Fruit fly (Drosophila melanogaster) whole organism, embryonic: ENCODE results near the gene Atg13.

Experiments
- Atf6 ChIP-seq: fragments of 200-800 bp; sonication (Bioruptor generic); IDR thresholded peaks from 2 replicates; pipeline ENCODE4 v1.3.6; 2022; ENCODE audit warnings: missing biosample characterization, missing genetic modification characterization
- CG1024 ChIP-seq: fragments of 200-800 bp; sonication (Bioruptor generic); IDR thresholded peaks from 2 replicates; pipeline ENCODE4 v1.3.6; 2022; ENCODE audit warnings: missing biosample characterization, missing genetic modification characterization
- CG10543 ChIP-seq: fragments of 200-800 bp; sonication (Bioruptor generic); optimal IDR thresholded peaks from 3 replicates; lab custom pipeline; 2017; ENCODE audit warnings: missing biosample characterization, mild to moderate bottlenecking, missing genetic modification characterization, moderate library complexity
- CG11093 ChIP-seq: fragments of 200-800 bp; sonication (Bioruptor generic); IDR thresholded peaks from 3 replicates; pipeline ENCODE4 v1.3.6; 2022; ENCODE audit warnings: missing biosample characterization, missing genetic modification characterization
- CG18599 ChIP-seq: fragments of 200-800 bp; sonication (Bioruptor generic); optimal IDR thresholded peaks from 3 replicates; lab custom pipeline; 2017; ENCODE audit warnings: missing biosample characterization, missing genetic modification characterization, mild to moderate bottlenecking, moderate library complexity, missing genetic modification reagents
- CG2678 ChIP-seq: fragments of 200-800 bp; sonication (Bioruptor generic); optimal IDR thresholded peaks from 3 replicates; lab custom pipeline; 2019; ENCODE audit warnings: missing biosample characterization, mild to moderate bottlenecking, missing genetic modification characterization, moderate library complexity
- CG31224 ChIP-seq: fragments of 200-800 bp; sonication (Bioruptor generic); IDR thresholded peaks from 2 replicates; pipeline ENCODE4 v1.3.6; 2022; ENCODE audit warnings: missing biosample characterization, missing genetic modification characterization
- CG31441 ChIP-seq: fragments of 200-800 bp; sonication (Bioruptor generic); IDR thresholded peaks from 2 replicates; pipeline ENCODE4 v1.3.6; 2022; ENCODE audit warnings: missing biosample characterization, missing genetic modification characterization
- CG4360 ChIP-seq: fragments of 200-800 bp; sonication (Bioruptor generic); IDR thresholded peaks from 2 replicates; pipeline ENCODE4 v1.3.6; 2022; ENCODE audit warnings: missing biosample characterization, missing genetic modification characterization
- CG4820 ChIP-seq: fragments of 200-800 bp; sonication (Bioruptor generic); optimal IDR thresholded peaks from 3 replicates; lab custom pipeline; 2016; ENCODE audit warnings: missing biosample characterization, missing genetic modification characterization
- CG5953 ChIP-seq: fragments of 200-800 bp; sonication (Bioruptor generic); IDR thresholded peaks from 2 replicates; pipeline ENCODE4 v1.3.6; 2022; ENCODE audit warnings: missing biosample characterization, missing genetic modification characterization
- CG6791 ChIP-seq: fragments of 200-800 bp; sonication (Bioruptor generic); IDR thresholded peaks from 3 replicates; pipeline ENCODE4 v1.3.6; 2022; ENCODE audit warnings: missing biosample characterization, missing genetic modification characterization; ENCODE audit not compliant: partially characterized antibody
- CG9797 ChIP-seq: fragments of 200-800 bp; sonication (Bioruptor generic); optimal IDR thresholded peaks from 3 replicates; lab custom pipeline; 2018; ENCODE audit warnings: missing biosample characterization, mild to moderate bottlenecking, missing genetic modification characterization
- CG9876 ChIP-seq: fragments of 200-800 bp; sonication (Bioruptor generic); optimal IDR thresholded peaks from 2 replicates; lab custom pipeline; 2016; ENCODE audit warnings: missing biosample characterization, missing genetic modification characterization
- Chrac-16 ChIP-seq: fragments of 200-800 bp; sonication (Bioruptor generic); optimal IDR thresholded peaks from 3 replicates; lab custom pipeline; 2016; ENCODE audit warnings: missing biosample characterization, missing genetic modification characterization
- CoRest ChIP-seq: fragments of 200-800 bp; sonication (Bioruptor generic); optimal IDR thresholded peaks from 3 replicates; lab custom pipeline; 2018; ENCODE audit warnings: missing biosample characterization, mild to moderate bottlenecking, missing genetic modification characterization, moderate library complexity
- Dfd ChIP-seq, 2 experiments: fragments of >200 bp; optimal IDR thresholded peaks; 2 replicates each; lab custom pipeline; 2017; ENCODE audit warnings: missing biosample characterization in 2 of 2, missing genetic modification characterization in 2 of 2
- E2f2 ChIP-seq: fragments of 200-800 bp; sonication (Bioruptor generic); IDR thresholded peaks from 2 replicates; pipeline ENCODE4 v1.3.6; 2022; ENCODE audit warnings: missing biosample characterization, missing genetic modification characterization
- Fer1 ChIP-seq: fragments of 200-800 bp; sonication (Bioruptor generic); optimal IDR thresholded peaks from 2 replicates; lab custom pipeline; 2017; ENCODE audit warnings: missing biosample characterization, mild to moderate bottlenecking, missing genetic modification characterization
- HLH4C ChIP-seq: fragments of 200-800 bp; sonication (Bioruptor generic); IDR thresholded peaks from 3 replicates; pipeline ENCODE4 v1.3.6; 2022; ENCODE audit warnings: missing biosample characterization, missing genetic modification characterization; ENCODE audit not compliant: partially characterized antibody
- Hr51 ChIP-seq, 2 experiments: fragments of 200-800 bp; sonication (Bioruptor generic); optimal IDR thresholded peaks; 2 replicates in 1 of 2; 3 replicates in 1 of 2; lab custom pipeline; 2016 to 2018; ENCODE audit warnings: missing biosample characterization in 2 of 2, missing genetic modification characterization in 2 of 2, mild to moderate bottlenecking in 1 of 2, moderate library complexity in 1 of 2
- NC2α ChIP-seq: fragments of 200-800 bp; sonication (Bioruptor generic); optimal IDR thresholded peaks from 2 replicates; lab custom pipeline; 2016; ENCODE audit warnings: missing biosample characterization, missing genetic modification characterization
- Oaz ChIP-seq: fragments of 200-800 bp; sonication (Bioruptor generic); IDR thresholded peaks from 2 replicates; pipeline ENCODE4 v1.3.6; 2022; ENCODE audit warnings: missing biosample characterization, missing genetic modification characterization
- Opbp ChIP-seq: fragments of 200-800 bp; sonication (Bioruptor generic); IDR thresholded peaks from 3 replicates; pipeline ENCODE4 v1.3.6; 2022; ENCODE audit warnings: missing biosample characterization, missing genetic modification characterization; ENCODE audit not compliant: partially characterized antibody
- Poxn ChIP-seq: fragments of 200-800 bp; sonication (Bioruptor generic); IDR thresholded peaks from 2 replicates; pipeline ENCODE4 v1.3.6; 2022; ENCODE audit warnings: missing biosample characterization, missing genetic modification characterization
- Ptx1 ChIP-seq: fragments of 200-800 bp; sonication (Bioruptor generic); IDR thresholded peaks from 2 replicates; pipeline ENCODE4 v1.3.6; 2022; ENCODE audit warnings: missing biosample characterization, missing genetic modification characterization
- Ssrp ChIP-seq: fragments of 200-800 bp; sonication (Bioruptor generic); optimal IDR thresholded peaks from 2 replicates; lab custom pipeline; 2018; ENCODE audit warnings: missing biosample characterization, mild to moderate bottlenecking, missing genetic modification characterization, moderate library complexity
- amos ChIP-seq: fragments of 200-800 bp; sonication (Bioruptor generic); IDR thresholded peaks from 2 replicates; pipeline ENCODE4 v1.3.6; 2022; ENCODE audit warnings: missing biosample characterization, missing genetic modification characterization; ENCODE audit not compliant: partially characterized antibody
- bcd ChIP-seq: fragments of 200-800 bp; sonication (Bioruptor generic); optimal IDR thresholded peaks from 2 replicates; lab custom pipeline; 2017; ENCODE audit warnings: missing biosample characterization, mild to moderate bottlenecking, missing genetic modification characterization
- bsh ChIP-seq, 2 experiments: fragments of 200-800 bp; sonication (Bioruptor generic); optimal IDR thresholded peaks; 2 replicates each; lab custom pipeline; 2017 to 2018; ENCODE audit warnings: mild to moderate bottlenecking in 2 of 2, missing biosample characterization in 2 of 2, missing genetic modification characterization in 2 of 2, moderate library complexity in 1 of 2
- ci ChIP-seq: fragments of 200-800 bp; sonication (Bioruptor generic); IDR thresholded peaks from 3 replicates; pipeline ENCODE4 v1.3.6; 2022; ENCODE audit warnings: missing biosample characterization, missing genetic modification characterization
- dimm ChIP-seq: fragments of 200-800 bp; sonication (Bioruptor generic); IDR thresholded peaks from 2 replicates; pipeline ENCODE4 v1.3.6; 2022; ENCODE audit warnings: missing biosample characterization, missing genetic modification characterization
- dpn ChIP-seq, 2 experiments: fragments of 200-800 bp; sonication (Bioruptor generic); optimal IDR thresholded peaks; 3 replicates each; lab custom pipeline; 2016; ENCODE audit warnings: missing biosample characterization in 2 of 2, missing genetic modification characterization in 2 of 2
- dysf ChIP-seq: fragments of 200-800 bp; sonication (Bioruptor generic); IDR thresholded peaks from 3 replicates; pipeline ENCODE4 v1.3.6; 2022; ENCODE audit warnings: missing biosample characterization, missing genetic modification characterization
- fd3F ChIP-seq: fragments of 200-800 bp; sonication (Bioruptor generic); optimal IDR thresholded peaks from 2 replicates; lab custom pipeline; 2018; ENCODE audit warnings: missing biosample characterization, mild to moderate bottlenecking, missing genetic modification characterization, moderate library complexity
- gsb ChIP-seq: fragments of 200-800 bp; sonication (Bioruptor generic); IDR thresholded peaks from 2 replicates; pipeline ENCODE4 v1.3.6; 2022; ENCODE audit warnings: missing biosample characterization, missing genetic modification characterization
- insv ChIP-seq, 2 experiments: fragments of 200-800 bp; sonication (Bioruptor generic); optimal IDR thresholded peaks; 3 replicates each; lab custom pipeline; 2016 to 2018; ENCODE audit warnings: missing biosample characterization in 2 of 2, missing genetic modification characterization in 2 of 2
- jing ChIP-seq: fragments of 200-800 bp; sonication (Bioruptor generic); optimal IDR thresholded peaks from 2 replicates; lab custom pipeline; 2018; ENCODE audit warnings: missing biosample characterization, mild to moderate bottlenecking, missing genetic modification characterization
- ken ChIP-seq: fragments of 200-800 bp; sonication (Bioruptor generic); IDR thresholded peaks from 3 replicates; pipeline ENCODE4 v1.3.6; 2022; ENCODE audit warnings: missing biosample characterization, missing genetic modification characterization
- nerfin-1 ChIP-seq: fragments of 200-800 bp; sonication (Bioruptor generic); optimal IDR thresholded peaks from 3 replicates; lab custom pipeline; 2019; ENCODE audit warnings: missing biosample characterization, mild to moderate bottlenecking, missing genetic modification characterization, moderate library complexity
- nmo ChIP-seq: fragments of 200-800 bp; sonication (Bioruptor generic); optimal IDR thresholded peaks from 2 replicates; lab custom pipeline; 2018; ENCODE audit warnings: missing biosample characterization, mild to moderate bottlenecking, missing genetic modification characterization, moderate library complexity
- row ChIP-seq: fragments of 200-800 bp; sonication (Bioruptor generic); IDR thresholded peaks from 3 replicates; pipeline ENCODE4 v1.3.6; 2022; ENCODE audit warnings: missing biosample characterization, missing genetic modification characterization
- sd ChIP-seq: fragments of 200-800 bp; sonication (Bioruptor generic); optimal IDR thresholded peaks from 3 replicates; lab custom pipeline; 2018; ENCODE audit warnings: missing biosample characterization, mild to moderate bottlenecking, missing genetic modification characterization, moderate library complexity
- sens-2 ChIP-seq: fragments of 200-800 bp; sonication (Bioruptor generic); IDR thresholded peaks from 2 replicates; pipeline ENCODE4 v1.3.6; 2022; ENCODE audit warnings: missing biosample characterization, missing genetic modification characterization
- slbo ChIP-seq: fragments of 200-800 bp; sonication (Bioruptor generic); IDR thresholded peaks from 2 replicates; pipeline ENCODE4 v1.3.6; 2022; ENCODE audit warnings: missing biosample characterization, missing genetic modification characterization
- so ChIP-seq: fragments of 200-800 bp; sonication (Bioruptor generic); IDR thresholded peaks from 3 replicates; pipeline ENCODE4 v1.3.6; 2022; ENCODE audit warnings: missing biosample characterization, missing genetic modification characterization
- twi ChIP-seq: fragments of 200-800 bp; optimal IDR thresholded peaks from 2 replicates; lab custom pipeline; 2019; ENCODE audit warnings: missing biosample characterization, mild to moderate bottlenecking, missing genetic modification characterization, moderate library complexity
- usp ChIP-seq: fragments of >200 bp; optimal IDR thresholded peaks from 2 replicates; lab custom pipeline; 2017; ENCODE audit warnings: missing biosample characterization, missing genetic modification characterization
- vvl ChIP-seq: fragments of 200-800 bp; sonication (Bioruptor generic); IDR thresholded peaks from 2 replicates; pipeline ENCODE4 v1.3.6; 2022; ENCODE audit warnings: missing biosample characterization, missing genetic modification characterization
- wor ChIP-seq: fragments of 200-800 bp; sonication (Bioruptor generic); IDR thresholded peaks from 2 replicates; pipeline ENCODE4 v1.3.6; 2022; ENCODE audit warnings: missing biosample characterization, missing genetic modification characterization

The Atg13 gene

dm6 chr3R:8354458-8354857, 4.8 kb downstream of the Atg13 start (continued):
- TF ChIP-seq CG1024 (GFP tag; lab: Robert Waterston, UW) (0 out of 2 replicates have a peak, but pooled peaks have one; percentile 16), CG2678 (tag; lab: Kevin White, UChicago) (peak; percentile 66), gsb (GFP tag; lab: Robert Waterston, UW) (peak; percentile 64; the same call in 1 of the 2 replicates), Oaz (GFP tag; lab: Robert Waterston, UW) (0 out of 2 replicates have a peak, but pooled peaks have one; percentile 31), CG4360 (GFP tag; lab: Robert Waterston, UW) (0 out of 2 replicates have a peak, but pooled peaks have one; percentile 10), Dfd (GFP tag; optimal IDR thresholded peaks at IDR 0.05; lab: Kevin White, UChicago) (no peak), CG11093 (GFP tag; lab: Robert Waterston, UW) (peak; percentile 46; the same call in 2 of the 3 replicates), HLH4C (GFP tag; lab: Robert Waterston, UW) (no peak), bsh (GFP tag; optimal IDR thresholded peaks at IDR 0.05; lab: Kevin White, UChicago) (peak in 1 of 2 experiments; percentile 55), dimm (0 out of 2 replicates have a peak, but pooled peaks have one; percentile 17), sd (peak; percentile 89), jing (GFP tag; lab: Kevin White, UChicago) (no peak), sens-2 (peak; percentile 24; the same call in 1 of the 2 replicates), Fer1 (GFP tag; lab: Kevin White, UChicago) (peak; percentile 3), Chrac-16 (GFP tag; lab: Kevin White, UChicago) (peak; percentile 10), fd3F (GFP tag; lab: Kevin White, UChicago) (peak; percentile 28), ci (GFP tag; lab: Robert Waterston, UW) (peak; percentile 81), CG31224 (GFP tag; lab: Robert Waterston, UW) (peak; percentile 40; the same call in 1 of the 2 replicates), Opbp (GFP tag; lab: Robert Waterston, UW) (no peak), Hr51 (GFP tag; optimal IDR thresholded peaks at IDR 0.05; lab: Kevin White, UChicago) (peak in 1 of 2 experiments; percentile 76), E2f2 (GFP tag; lab: Robert Waterston, UW) (peak; percentile 28; the same call in 1 of the 2 replicates), amos (no peak), wor (GFP tag; lab: Robert Waterston, UW) (peak; percentile 40; the same call in 1 of the 2 replicates), CoRest (tag; lab: Kevin White, UChicago) (peak; percentile 0), NC2α (GFP tag; lab: Kevin White, UChicago) (no peak), CG6791 (no peak), Ptx1 (peak; percentile 79), Atf6 (GFP tag; lab: Robert Waterston, UW) (peak; percentile 19; the same call in 1 of the 2 replicates), Ssrp (tag; lab: Kevin White, UChicago) (peak; percentile 34), dpn (GFP tag; optimal IDR thresholded peaks at IDR 0.05; lab: Kevin White, UChicago) (peak in 1 of 2 experiments; percentile 31), slbo (GFP tag; lab: Robert Waterston, UW) (peak; percentile 82), insv (GFP tag; optimal IDR thresholded peaks at IDR 0.05; lab: Kevin White, UChicago) (no peak), nmo (GFP tag; lab: Kevin White, UChicago) (peak; percentile 37), so (GFP tag; lab: Robert Waterston, UW) (peak; percentile 62; the same call in 1 of the 3 replicates), CG4820 (GFP tag; lab: Kevin White, UChicago) (peak; percentile 35), nerfin-1 (peak; percentile 16), bcd (no peak), CG31441 (GFP tag; lab: Robert Waterston, UW) (no peak; the same call in 1 of the 2 replicates), CG9797 (GFP tag; lab: Kevin White, UChicago) (no peak), CG5953 (peak; percentile 66), CG18599 (GFP tag; lab: Kevin White, UChicago) (peak; percentile 67), CG10543 (GFP tag; lab: Kevin White, UChicago) (peak; percentile 1), ken (GFP tag; lab: Robert Waterston, UW) (0 out of 3 replicates have a peak, but pooled peaks have one; percentile 57), vvl (peak; percentile 87), dysf (GFP tag; lab: Robert Waterston, UW) (peak; percentile 76), twi (tag; lab: Kevin White, UChicago) (no peak), CG9876 (GFP tag; lab: Kevin White, UChicago) (no peak), usp (no peak), Poxn (0 out of 2 replicates have a peak, but pooled peaks have one; percentile 14), row (GFP tag; lab: Robert Waterston, UW) (peak; percentile 77)
